Fruit fly (Drosophila melanogaster) Kc167 (cell line): ENCODE data around the gene CG34298.

Experiments used
- Myc ChIP-seq: fragments of >200 bp; optimal IDR thresholded peaks from 2 replicates; lab custom pipeline; 2017; ENCODE audit warnings: missing external identifiers
- Sin3A ChIP-seq: fragments of >200 bp; optimal IDR thresholded peaks from 2 replicates; lab custom pipeline; 2018; ENCODE audit warnings: missing external identifiers
- h ChIP-seq: fragments of >200 bp; optimal IDR thresholded peaks from 3 replicates; lab custom pipeline; 2018; ENCODE audit warnings: missing external identifiers
- insv ChIP-seq: fragments of >200 bp; optimal IDR thresholded peaks from 3 replicates; lab custom pipeline; 2018; ENCODE audit warnings: missing external identifiers
- psq ChIP-seq: fragments of >200 bp; optimal IDR thresholded peaks from 2 replicates; lab custom pipeline; 2017; ENCODE audit warnings: missing external identifiers
- ttk ChIP-seq: sonication (Bioruptor generic); optimal IDR thresholded peaks from 2 replicates; lab custom pipeline; 2017; ENCODE audit warnings: missing external identifiers

The CG34298 gene

DNA sequence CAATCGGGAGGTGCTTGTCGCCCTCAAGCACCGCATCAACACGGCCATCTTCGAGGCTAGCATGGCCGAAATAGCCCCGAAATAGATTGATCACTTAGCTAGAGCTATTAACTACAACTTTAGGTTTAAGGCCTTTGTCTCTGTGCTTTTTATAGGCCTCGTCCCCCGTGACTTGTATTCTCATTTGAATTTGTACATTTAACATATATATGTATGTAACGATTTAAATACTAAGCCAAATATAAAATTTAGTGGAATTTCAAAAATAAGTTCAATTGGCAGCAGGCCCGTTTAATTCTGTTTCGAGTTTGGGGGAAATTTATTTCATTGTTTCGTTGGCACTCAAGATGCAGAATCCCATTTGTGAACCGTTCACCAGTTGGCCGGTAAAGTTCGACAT lies at the start of gene CG34298:
TSS of gene CG34298 (plus strand) at position 301 of the 400 bp plus-strand sequence.
- TF ChIP-seq Myc (lab: Kevin White, UChicago) (no peak), Sin3A (lab: Kevin White, UChicago) (no peak)

DNA sequence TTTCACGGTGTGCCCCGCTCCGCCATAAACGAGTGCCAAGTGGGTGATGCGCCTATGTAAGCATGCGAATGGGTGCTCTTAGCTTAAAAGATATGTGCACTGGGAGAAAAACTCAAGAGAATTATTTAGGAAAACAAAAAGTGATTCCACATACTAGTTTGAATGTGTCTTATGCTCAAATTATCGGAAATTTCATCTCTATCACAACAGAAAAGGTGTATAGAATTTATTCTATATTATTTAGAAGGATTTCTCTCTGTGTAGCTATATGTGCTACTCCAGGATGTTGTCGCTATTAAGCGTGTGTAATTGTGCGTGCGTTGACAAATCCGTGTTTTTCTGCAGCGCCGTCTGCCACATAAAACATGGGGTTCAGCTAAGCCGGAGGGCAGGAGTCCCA lies 40.3 kb upstream of the CG34298 start:
- TF ChIP-seq Myc (lab: Kevin White, UChicago) = no peak

DNA sequence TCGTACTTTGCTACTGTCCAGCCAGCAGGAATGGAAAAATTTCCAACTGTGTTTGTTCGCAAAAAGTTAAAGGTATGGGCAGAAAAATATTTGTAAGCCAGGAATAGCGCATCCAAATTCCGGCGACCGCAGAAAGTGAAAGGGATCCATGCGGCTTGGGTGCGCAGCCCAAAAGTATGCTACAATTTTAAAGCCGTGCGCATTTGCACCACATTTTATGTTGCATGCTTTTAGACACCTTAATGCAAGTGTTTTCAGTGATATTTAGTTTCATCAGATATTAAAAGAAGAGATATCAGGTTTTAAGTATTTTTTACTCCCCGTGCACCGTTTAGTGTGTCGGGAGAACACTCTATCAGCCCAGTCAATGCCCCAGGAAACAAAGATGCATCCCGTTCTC lies 36.5 kb upstream of the CG34298 start:
- TF ChIP-seq h (lab: Kevin White, UChicago) (no peak), Sin3A (lab: Kevin White, UChicago) (no peak), psq (no peak), ttk (lab: Kevin White, UChicago) (no peak), Myc (lab: Kevin White, UChicago) (no peak), insv (lab: Kevin White, UChicago) (no peak)

DNA sequence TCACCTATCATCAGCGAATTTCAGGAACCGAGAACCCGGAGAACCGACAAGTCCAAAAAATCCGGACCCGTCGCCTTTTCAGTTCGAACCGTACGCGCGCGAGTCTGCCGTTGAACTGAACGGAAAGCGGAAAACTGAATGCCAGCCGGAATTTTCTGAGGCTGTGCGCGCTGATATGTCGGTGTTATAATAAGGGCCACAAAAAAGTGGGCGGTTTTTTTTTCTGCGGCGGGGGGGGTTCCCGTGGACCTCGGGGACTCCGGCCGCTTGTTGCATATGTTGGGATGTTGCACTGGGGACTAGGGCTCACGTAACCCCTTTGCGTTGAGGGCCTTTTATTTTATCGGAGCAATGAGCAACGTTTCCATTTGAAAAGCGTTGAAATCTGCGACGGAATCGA lies 30.2 kb upstream of the CG34298 start, which contains the start of gene TkR99D:
TSS of gene TkR99D (minus strand) at position 101 of the 400 bp plus-strand sequence.
- no peak for TF ChIP-seq ttk (lab: Kevin White, UChicago)
- no peak for TF ChIP-seq psq
- TF ChIP-seq h (lab: Kevin White, UChicago) = no peak
- no peak for TF ChIP-seq insv (lab: Kevin White, UChicago)
- TF ChIP-seq Myc (lab: Kevin White, UChicago) = no peak
- no peak for TF ChIP-seq Sin3A (lab: Kevin White, UChicago)

DNA sequence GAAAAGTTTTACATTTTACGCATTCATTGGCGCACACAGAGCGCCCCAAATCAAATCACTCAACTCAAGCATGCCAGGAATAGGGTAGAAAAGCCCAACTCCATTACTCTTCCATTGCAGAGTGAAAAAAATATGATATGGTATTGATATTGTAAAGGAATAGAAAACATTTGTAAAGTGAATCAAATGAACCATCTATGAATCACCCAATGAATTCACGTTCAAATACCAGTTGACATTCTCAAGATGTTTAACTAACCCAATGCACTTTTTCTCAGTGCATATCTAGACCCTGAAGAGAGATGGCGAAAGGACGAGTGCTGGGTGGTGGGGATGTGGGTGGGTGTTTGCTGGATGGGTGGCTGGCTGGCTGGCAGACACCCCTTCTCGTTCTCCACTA lies 21.0 kb upstream of the CG34298 start:
- TF ChIP-seq ttk (lab: Kevin White, UChicago) (no peak), Myc (lab: Kevin White, UChicago) (no peak), insv (lab: Kevin White, UChicago) (no peak), psq (no peak), h (lab: Kevin White, UChicago) (no peak), Sin3A (lab: Kevin White, UChicago) (no peak)

DNA sequence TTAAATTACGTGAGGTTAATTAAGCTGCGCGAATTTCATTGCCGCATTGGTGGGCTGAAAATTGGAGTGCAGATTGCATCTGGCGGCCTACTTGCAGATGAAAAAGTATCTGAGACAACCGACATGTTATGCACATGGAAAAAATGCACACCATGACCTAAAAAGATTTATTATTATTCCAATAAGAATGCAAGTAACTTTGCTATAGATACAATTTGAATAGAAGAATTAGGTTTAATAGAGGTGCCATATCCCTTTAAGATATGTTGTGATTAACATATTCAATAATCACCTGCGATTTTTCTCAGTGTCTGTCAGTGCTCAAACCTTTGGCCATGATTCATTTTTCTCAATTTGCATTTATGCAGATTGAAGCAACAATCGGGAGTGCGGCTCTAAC lies 18.1 kb upstream of the CG34298 start:
- no peak for TF ChIP-seq ttk (lab: Kevin White, UChicago)
- no peak for TF ChIP-seq insv (lab: Kevin White, UChicago)
- no peak for TF ChIP-seq h (lab: Kevin White, UChicago)
- no peak for TF ChIP-seq Sin3A (lab: Kevin White, UChicago)
- TF ChIP-seq psq = no peak
- no peak for TF ChIP-seq Myc (lab: Kevin White, UChicago)

DNA sequence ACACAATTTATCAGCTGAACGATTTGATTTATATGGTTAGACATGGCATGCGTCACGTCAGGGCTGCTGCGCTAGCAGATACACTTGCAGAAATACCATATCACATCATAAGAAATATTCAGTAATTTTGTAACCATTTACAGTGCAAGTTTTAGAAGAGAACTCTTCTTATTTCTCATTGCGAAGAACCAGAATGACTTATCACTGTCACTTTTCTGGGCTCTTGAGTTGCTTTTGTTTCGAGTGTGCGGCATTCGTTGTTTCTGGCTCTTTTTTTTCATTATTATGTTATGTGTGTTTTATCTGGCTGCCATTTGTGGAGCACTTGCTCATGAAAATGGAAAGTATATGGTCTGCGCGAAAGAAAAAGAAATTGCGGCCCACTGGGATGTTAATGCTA lies 17.6 kb upstream of the CG34298 start:
- TF ChIP-seq Myc (lab: Kevin White, UChicago) (no peak), psq (no peak), ttk (lab: Kevin White, UChicago) (no peak), insv (lab: Kevin White, UChicago) (no peak), Sin3A (lab: Kevin White, UChicago) (no peak), h (lab: Kevin White, UChicago) (no peak)

DNA sequence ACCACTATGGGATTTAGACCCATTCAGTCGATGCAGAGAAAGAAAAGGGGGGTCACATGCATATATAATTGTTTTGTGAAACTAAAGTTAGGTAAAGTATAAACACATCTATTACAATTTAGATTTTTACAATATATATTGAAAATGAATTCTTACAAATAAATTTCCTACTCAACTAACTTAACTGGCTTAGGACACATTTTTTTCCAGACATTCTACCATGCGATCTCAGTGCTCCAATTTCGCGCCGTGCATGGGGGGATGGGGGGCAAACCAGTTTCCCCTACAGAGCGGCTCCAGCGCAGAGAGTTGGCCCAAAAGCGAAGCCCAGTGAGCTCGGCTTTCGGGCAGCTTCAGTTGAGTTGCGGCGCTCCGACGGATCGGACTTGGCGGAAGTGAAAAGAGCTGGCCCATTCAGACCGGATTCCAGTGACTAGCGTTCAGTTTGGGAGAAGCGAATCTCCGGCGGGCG lies 16.5 kb upstream of the CG34298 start, which contains the start of gene CG7896:
TSS of gene CG7896 (plus strand) at position 354 of the 472 bp plus-strand sequence.
- TF ChIP-seq insv (lab: Kevin White, UChicago) (no peak), psq (no peak), h (lab: Kevin White, UChicago) (no peak), Myc (lab: Kevin White, UChicago) (no peak), Sin3A (lab: Kevin White, UChicago) (no peak), ttk (lab: Kevin White, UChicago) (no peak)

DNA sequence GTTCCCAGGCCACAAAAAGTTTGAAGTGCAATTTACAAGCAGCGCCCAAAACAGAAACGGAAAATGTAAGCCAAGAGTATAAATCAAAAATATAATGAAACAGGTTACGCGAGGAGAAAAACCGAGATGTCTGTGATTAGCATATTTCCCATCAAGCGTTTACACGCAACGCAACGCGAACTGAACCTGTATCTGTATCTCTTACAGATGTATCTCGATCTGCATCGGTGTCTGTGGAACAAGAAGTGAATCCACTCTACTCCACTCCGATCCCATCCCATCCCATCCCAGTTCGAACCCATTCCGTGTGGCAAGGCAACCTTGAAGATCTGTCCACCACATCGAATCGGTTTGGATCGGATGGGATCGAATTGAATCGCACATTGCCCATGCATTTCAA lies 15.7 kb upstream of the CG34298 start:
- no peak for TF ChIP-seq Myc (lab: Kevin White, UChicago)
- TF ChIP-seq h (lab: Kevin White, UChicago) = no peak
- no peak for TF ChIP-seq insv (lab: Kevin White, UChicago)
- TF ChIP-seq Sin3A (lab: Kevin White, UChicago) = no peak
- no peak for TF ChIP-seq ttk (lab: Kevin White, UChicago)
- no peak for TF ChIP-seq psq

DNA sequence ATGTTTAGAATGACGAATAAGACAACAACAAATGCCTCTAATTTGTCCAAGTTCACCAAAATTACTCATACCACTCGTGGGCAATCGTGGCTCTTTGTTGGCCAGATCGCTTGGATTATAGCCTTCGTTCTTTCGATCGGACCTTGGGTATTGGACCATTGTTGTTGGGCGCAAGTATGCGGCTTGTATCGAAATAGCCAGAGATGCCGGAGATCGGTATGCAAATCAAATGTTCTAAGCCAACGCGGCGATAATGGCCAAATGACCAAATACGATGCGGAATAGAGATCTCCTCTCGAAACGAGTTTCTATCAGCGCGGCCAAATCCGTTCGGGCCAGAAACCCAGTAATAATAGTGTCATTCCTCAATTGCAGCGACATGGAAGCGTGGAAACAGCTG lies 14.4 kb upstream of the CG34298 start:
- no peak for TF ChIP-seq ttk (lab: Kevin White, UChicago)
- no peak for TF ChIP-seq Myc (lab: Kevin White, UChicago)
- TF ChIP-seq h (lab: Kevin White, UChicago) = no peak
- TF ChIP-seq Sin3A (lab: Kevin White, UChicago) = no peak
- no peak for TF ChIP-seq psq
- TF ChIP-seq insv (lab: Kevin White, UChicago) = no peak

DNA sequence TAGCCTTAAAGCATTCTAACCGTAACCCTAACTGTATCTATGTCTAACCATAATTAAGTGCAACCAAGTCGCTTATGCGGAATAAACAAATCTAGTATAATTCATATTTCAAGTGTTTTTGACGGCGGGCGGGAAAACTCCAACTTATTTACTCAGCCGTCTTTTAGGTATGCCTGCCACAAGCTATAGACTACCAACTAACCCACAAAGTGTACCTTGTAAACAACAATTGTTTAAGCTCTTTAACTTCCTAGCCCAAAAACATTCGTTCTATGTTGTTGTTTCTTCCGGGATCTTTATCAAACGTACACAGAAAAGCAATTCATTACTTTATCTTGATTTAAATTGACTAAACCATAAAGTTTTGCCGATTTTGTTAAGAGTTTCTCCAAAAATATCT lies 8.9 kb upstream of the CG34298 start:
- no peak for TF ChIP-seq ttk (lab: Kevin White, UChicago)
- TF ChIP-seq h (lab: Kevin White, UChicago) = no peak
- no peak for TF ChIP-seq Myc (lab: Kevin White, UChicago)
- no peak for TF ChIP-seq insv (lab: Kevin White, UChicago)

DNA sequence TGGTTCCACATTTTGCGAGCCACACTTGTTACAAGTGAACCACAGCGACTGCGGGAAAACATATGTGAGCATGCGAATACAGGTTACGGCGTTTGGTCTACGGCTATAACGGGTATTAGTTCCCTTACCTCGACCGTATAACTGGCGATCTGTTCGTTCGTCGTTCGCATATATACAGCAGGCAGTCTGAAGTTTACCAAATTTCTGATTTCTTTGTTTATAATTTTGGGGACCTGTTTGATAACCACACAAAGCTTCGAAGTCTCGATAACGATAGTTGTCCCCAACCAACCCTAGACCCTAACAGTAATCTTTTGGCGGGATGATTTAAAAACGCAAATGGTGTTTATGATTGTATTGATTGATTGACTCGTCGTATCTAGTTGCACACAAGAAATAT lies 6.5 kb upstream of the CG34298 start, which contains the start of gene Acph-1:
TSS of gene Acph-1 (minus strand) at position 278 of the 400 bp plus-strand sequence.
- no peak for TF ChIP-seq ttk (lab: Kevin White, UChicago)
- TF ChIP-seq insv (lab: Kevin White, UChicago) = no peak
- no peak for TF ChIP-seq Sin3A (lab: Kevin White, UChicago)
- no peak for TF ChIP-seq h (lab: Kevin White, UChicago)

DNA sequence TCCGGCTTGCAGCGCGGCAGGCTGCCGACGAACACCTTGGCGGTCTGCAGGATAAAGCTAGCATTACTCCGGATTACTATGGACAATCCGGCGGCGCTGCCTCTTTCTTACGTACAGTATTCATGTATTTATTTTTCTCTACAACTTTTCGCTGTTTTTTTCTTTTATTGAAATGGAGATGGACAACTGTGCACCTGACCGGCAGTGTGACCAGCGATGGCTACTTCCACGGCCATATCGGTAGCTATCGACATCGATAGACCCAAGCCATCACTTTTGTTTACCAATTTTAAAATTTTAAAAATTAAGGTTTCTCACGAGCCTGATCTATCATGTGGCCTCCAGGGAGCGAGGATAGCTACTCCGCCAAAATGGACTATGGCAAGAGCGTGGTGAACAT lies 4.6 kb upstream of the CG34298 start, which contains the start of the genes CG7903 and Sas-6:
TSS of gene CG7903 (minus strand) at position 197 of the 400 bp plus-strand sequence.
TSS of gene Sas-6 (plus strand) at position 323 of the 400 bp plus-strand sequence.
- TF ChIP-seq ttk (lab: Kevin White, UChicago) (no peak), h (lab: Kevin White, UChicago) (no peak), insv (lab: Kevin White, UChicago) (no peak), Sin3A (lab: Kevin White, UChicago) (no peak), psq (no peak), Myc (lab: Kevin White, UChicago) (no peak)
